Worm (Caenorhabditis elegans) whole organism, L4/young adult: Measurements from ENCODE around the gene aexr-3.

ENCODE experiments used
- W03F9.2 ChIP-seq: fragments of 150-350 bp; optimal IDR thresholded peaks from 2 replicates; lab custom pipeline; 2014; ENCODE audit warnings: missing biosample characterization, missing genetic modification characterization
- dao-5 ChIP-seq: sonication (generic microtip); optimal IDR thresholded peaks from 2 replicates; lab custom pipeline; 2016; ENCODE audit warnings: missing genotype, missing genetic modification characterization, moderate library complexity, missing compliant biosample characterization

- TF ChIP-seq W03F9.2 (tag; lab: Kevin White, UChicago) (no peak), dao-5 (no peak)
Observed at ce11 chrX:8911077-8911476, 49.9 kb downstream of the aexr-3 start, which contains the start of gene cyn-8.
